Worm (Caenorhabditis elegans) whole organism, L4 larva: Measurements from ENCODE around the gene mrps-17.

ENCODE experiments used
- F10B5.3 ChIP-seq: sonication (generic microtip); optimal IDR thresholded peaks from 2 replicates; lab custom pipeline; 2016; ENCODE audit warnings: mild to moderate bottlenecking, missing genetic modification characterization, missing compliant biosample characterization
- R02D3.7 ChIP-seq: fragments of 150-350 bp; sonication (generic microtip); optimal IDR thresholded peaks from 3 replicates; lab custom pipeline; 2014; ENCODE audit warnings: missing biosample characterization, missing genetic modification characterization
- ZK546.5 ChIP-seq, 2 experiments: sonication (generic microtip); optimal IDR thresholded peaks; 2 replicates each; lab custom pipeline; 2017; ENCODE audit warnings: missing biosample characterization in 2 of 2, missing genetic modification characterization in 2 of 2
- aha-1 ChIP-seq: fragments of 150-350 bp; peaks from one replicate; lab custom pipeline; 2014; ENCODE audit warnings: missing biosample characterization, missing genetic modification characterization
- ama-1 ChIP-seq: fragments of 150-350 bp; optimal IDR thresholded peaks from 2 replicates; lab custom pipeline; 2014; ENCODE audit warnings: inconsistent platforms, mixed read lengths
- attf-4 ChIP-seq: sonication (generic microtip); optimal IDR thresholded peaks from 3 replicates; lab custom pipeline; 2017; ENCODE audit warnings: missing biosample characterization, missing genetic modification characterization
- ceh-20 ChIP-seq: fragments of 200-800 bp; sonication (Bioruptor generic); IDR thresholded peaks from 2 replicates; pipeline ENCODE4 v1.3.6; 2022; ENCODE audit warnings: missing genetic modification reagents, missing genetic modification characterization, missing compliant biosample characterization
- ceh-32 ChIP-seq: sonication (generic microtip); optimal IDR thresholded peaks from 2 replicates; lab custom pipeline; 2016; ENCODE audit warnings: mild to moderate bottlenecking, missing genetic modification characterization, missing compliant biosample characterization; ENCODE audit not compliant: poor library complexity
- ces-1 ChIP-seq: fragments of 150-350 bp; sonication (generic microtip); optimal IDR thresholded peaks from 4 replicates; lab custom pipeline; 2014; ENCODE audit warnings: missing biosample characterization, missing genetic modification reagents, missing genetic modification characterization
- ctbp-1 ChIP-seq: fragments of 200-800 bp; sonication (Bioruptor generic); IDR thresholded peaks from 2 replicates; pipeline ENCODE4 v1.3.6; 2022; ENCODE audit warnings: missing genetic modification reagents, missing genetic modification characterization, missing compliant biosample characterization
- daf-16 ChIP-seq, 3 experiments: sonication (generic microtip); optimal IDR thresholded peaks; 2 replicates each; lab custom pipeline; 2016 to 2017; ENCODE audit warnings: missing genetic modification characterization in 3 of 3, missing genetic modification reagents in 3 of 3, mild to moderate bottlenecking in 2 of 3, missing compliant biosample characterization in 2 of 3, missing biosample characterization in 1 of 3, moderate library complexity in 1 of 3
- daf-19 ChIP-seq: fragments of 200-800 bp; sonication (Bioruptor generic); conservative IDR thresholded peaks from 2 replicates; pipeline ENCODE4 v1.3.6; 2022; ENCODE audit warnings: missing genetic modification characterization, missing compliant biosample characterization
- dmd-6 ChIP-seq: fragments of 200-800 bp; sonication (Bioruptor generic); IDR thresholded peaks from 2 replicates; pipeline ENCODE4 v1.3.6; 2022; ENCODE audit warnings: missing genetic modification reagents, missing genetic modification characterization, missing compliant biosample characterization
- dmd-9 ChIP-seq: fragments of 200-800 bp; sonication (Bioruptor generic); IDR thresholded peaks from 2 replicates; pipeline ENCODE4 v1.3.6; 2022; ENCODE audit warnings: missing genetic modification reagents, missing genetic modification characterization, missing compliant biosample characterization
- dpl-1 ChIP-seq: fragments of 150-350 bp; optimal IDR thresholded peaks from 2 replicates; lab custom pipeline; 2014; ENCODE audit warnings: missing biosample characterization, missing genetic modification reagents, missing genetic modification characterization
- duxl-1 ChIP-seq: sonication (generic microtip); optimal IDR thresholded peaks from 2 replicates; lab custom pipeline; 2016; ENCODE audit warnings: mild to moderate bottlenecking, missing genetic modification characterization, moderate library complexity, missing compliant biosample characterization; ENCODE audit not compliant: poor library complexity
- fkh-10 ChIP-seq: fragments of 150-350 bp; optimal IDR thresholded peaks from 2 replicates; lab custom pipeline; 2014; ENCODE audit warnings: missing biosample characterization, missing genetic modification reagents, missing genetic modification characterization
- hif-1 ChIP-seq, 2 experiments: sonication (generic microtip); optimal IDR thresholded peaks; 2 replicates each; lab custom pipeline; 2016 to 2017; ENCODE audit warnings: missing compliant biosample characterization in 2 of 2, missing genetic modification characterization in 2 of 2, missing genetic modification reagents in 2 of 2, missing genotype in 2 of 2, mild to moderate bottlenecking in 1 of 2
- hlh-30 ChIP-seq: sonication (generic microtip); optimal IDR thresholded peaks from 2 replicates; lab custom pipeline; 2017; ENCODE audit warnings: antibody characterized with exemption, mild to moderate bottlenecking, missing genetic modification characterization, missing compliant biosample characterization; ENCODE audit not compliant: insufficient read depth
- hmg-1.1 ChIP-seq: fragments of 200-800 bp; sonication (Bioruptor generic); IDR thresholded peaks from 2 replicates; pipeline ENCODE4 v1.3.6; 2022; ENCODE audit warnings: missing genetic modification reagents, missing genetic modification characterization, missing compliant biosample characterization
- lin-1 ChIP-seq: fragments of 200-800 bp; sonication (Bioruptor generic); IDR thresholded peaks from 2 replicates; pipeline ENCODE4 v1.3.6; 2022; ENCODE audit warnings: missing genetic modification reagents, missing genetic modification characterization, missing compliant biosample characterization
- lin-29 ChIP-seq: fragments of 200-800 bp; sonication (Bioruptor generic); IDR thresholded peaks from 2 replicates; pipeline ENCODE4 v1.3.6; 2022; ENCODE audit warnings: missing genetic modification reagents, missing genetic modification characterization, missing compliant biosample characterization
- lin-39 ChIP-seq: fragments of 150-350 bp; optimal IDR thresholded peaks from 2 replicates; lab custom pipeline; 2014; ENCODE audit warnings: missing biosample characterization, missing genetic modification reagents, missing genetic modification characterization
- lsy-2 ChIP-seq, 2 experiments: fragments of 150-350 bp in 1 of 2; sonication (generic microtip) in 1 of 2; optimal IDR thresholded peaks; 2 replicates each; lab custom pipeline; 2014 to 2017; ENCODE audit warnings: missing biosample characterization in 2 of 2, missing genetic modification characterization in 2 of 2
- madf-9 ChIP-seq: fragments of 200-800 bp; sonication (Bioruptor generic); conservative IDR thresholded peaks from 2 replicates; pipeline ENCODE4 v1.3.6; 2022; ENCODE audit warnings: missing genetic modification reagents, missing genetic modification characterization, missing compliant biosample characterization
- mdl-1 ChIP-seq, 2 experiments: fragments of 150-350 bp in 1 of 2; sonication (generic microtip) in 1 of 2; optimal IDR thresholded peaks; 2 replicates each; lab custom pipeline; 2014 to 2017; ENCODE audit warnings: missing biosample characterization in 2 of 2, missing genetic modification characterization in 2 of 2
- mdt-29 ChIP-seq: fragments of 200-800 bp; sonication (Bioruptor generic); IDR thresholded peaks from 2 replicates; pipeline ENCODE4 v1.3.6; 2022; ENCODE audit warnings: missing genetic modification reagents, missing genetic modification characterization, missing compliant biosample characterization
- mep-1 ChIP-seq: fragments of 150-350 bp; sonication (generic microtip); optimal IDR thresholded peaks from 3 replicates; lab custom pipeline; 2014; ENCODE audit warnings: missing biosample characterization, missing genetic modification characterization
- mxl-2 ChIP-seq: fragments of 200-800 bp; sonication (Bioruptor generic); conservative IDR thresholded peaks from 2 replicates; pipeline ENCODE4 v1.3.6; 2022; ENCODE audit warnings: missing genetic modification reagents, missing genetic modification characterization, missing compliant biosample characterization
- nhr-102 ChIP-seq: sonication (generic microtip); optimal IDR thresholded peaks from 2 replicates; lab custom pipeline; 2016; ENCODE audit warnings: mild to moderate bottlenecking, missing genetic modification characterization, moderate library complexity, missing compliant biosample characterization
- nhr-237 ChIP-seq: sonication (generic microtip); optimal IDR thresholded peaks from 2 replicates; lab custom pipeline; 2017; ENCODE audit warnings: missing biosample characterization, missing genetic modification characterization
- nhr-25 ChIP-seq: sonication (generic microtip); optimal IDR thresholded peaks from 2 replicates; lab custom pipeline; 2017; ENCODE audit warnings: missing genetic modification characterization, mild to moderate bottlenecking, missing compliant biosample characterization, antibody characterized with exemption, moderate library complexity, borderline replicate concordance; ENCODE audit not compliant: insufficient read depth
- nhr-28 ChIP-seq: fragments of 150-350 bp; optimal IDR thresholded peaks from 2 replicates; lab custom pipeline; 2014; ENCODE audit warnings: missing biosample characterization, missing genetic modification characterization
- nhr-41 ChIP-seq: fragments of 200-800 bp; sonication (Bioruptor generic); IDR thresholded peaks from 2 replicates; pipeline ENCODE4 v1.3.6; 2022; ENCODE audit warnings: missing genetic modification reagents, missing genetic modification characterization, missing compliant biosample characterization
- nhr-48 ChIP-seq: sonication (generic microtip); optimal IDR thresholded peaks from 2 replicates; lab custom pipeline; 2016; ENCODE audit warnings: mild to moderate bottlenecking, missing genetic modification characterization, missing compliant biosample characterization
- nhr-76 ChIP-seq: fragments of 150-350 bp; optimal IDR thresholded peaks from 2 replicates; lab custom pipeline; 2014; ENCODE audit warnings: missing biosample characterization, missing genetic modification characterization
- nhr-77 ChIP-seq: fragments of 150-350 bp; optimal IDR thresholded peaks from 2 replicates; lab custom pipeline; 2014; ENCODE audit warnings: missing biosample characterization, missing genetic modification characterization
- php-3 ChIP-seq: fragments of 200-800 bp; sonication (Bioruptor generic); IDR thresholded peaks from 2 replicates; pipeline ENCODE4 v1.3.6; 2022; ENCODE audit warnings: missing genetic modification reagents, missing genetic modification characterization, missing compliant biosample characterization
- snpc-4 ChIP-seq: fragments of 150-350 bp; optimal IDR thresholded peaks from 2 replicates; lab custom pipeline; 2014; ENCODE audit warnings: missing biosample characterization, missing genetic modification characterization
- spr-1 ChIP-seq: sonication (generic microtip); optimal IDR thresholded peaks from 2 replicates; lab custom pipeline; 2016; ENCODE audit warnings: mild to moderate bottlenecking, missing genetic modification characterization, missing compliant biosample characterization
- unc-62 ChIP-seq, 3 experiments: fragments of 150-350 bp in 1 of 3; sonication (generic microtip); optimal IDR thresholded peaks in 2 of 3; peaks in 1 of 3; 1 replicate in 1 of 3; 2 replicates in 2 of 3; lab custom pipeline; 2014 to 2017; ENCODE audit warnings: missing biosample characterization in 3 of 3, missing genetic modification characterization in 3 of 3, missing genetic modification reagents in 3 of 3, missing genotype in 1 of 3
- vab-7 ChIP-seq: fragments of 200-800 bp; sonication (Bioruptor generic); IDR thresholded peaks from 2 replicates; pipeline ENCODE4 v1.3.6; 2022; ENCODE audit warnings: missing genetic modification reagents, missing genetic modification characterization, missing compliant biosample characterization
- zag-1 ChIP-seq: fragments of 150-350 bp; optimal IDR thresholded peaks from 2 replicates; lab custom pipeline; 2014; ENCODE audit warnings: missing biosample characterization, missing genetic modification characterization
- zfp-2 ChIP-seq: sonication (generic microtip); optimal IDR thresholded peaks from 2 replicates; lab custom pipeline; 2016; ENCODE audit warnings: mild to moderate bottlenecking, missing genetic modification characterization, missing compliant biosample characterization
- zip-2 ChIP-seq: fragments of 150-350 bp; optimal IDR thresholded peaks from 2 replicates; lab custom pipeline; 2014; ENCODE audit warnings: missing biosample characterization, missing genetic modification characterization
- ztf-11 ChIP-seq: fragments of 150-350 bp; optimal IDR thresholded peaks from 2 replicates; lab custom pipeline; 2014; ENCODE audit warnings: missing biosample characterization, missing genetic modification characterization

mrps-17 gene

ce11 chrIII:6447521-6447920 lies 15.9 kb upstream of the mrps-17 start (continued):
- no peak for TF ChIP-seq snpc-4 (tag; lab: Kevin White, UChicago)
- TF ChIP-seq daf-16 (GFP tag; optimal IDR thresholded peaks at IDR 0.05; lab: Kevin White, UChicago) = peak; percentile 51 to 55
- TF ChIP-seq daf-16 (tag; optimal IDR thresholded peaks at IDR 0.05; lab: Kevin White, UChicago) = peak; percentile 57
- no peak for TF ChIP-seq fkh-10 (GFP tag; lab: Kevin White, UChicago)
- TF ChIP-seq nhr-102 (tag; lab: Kevin White, UChicago) = peak; percentile 26
- TF ChIP-seq lin-29 (GFP tag; lab: Robert Waterston, UW) = no peak
- no peak for TF ChIP-seq ZK546.5 (tag; optimal IDR thresholded peaks at IDR 0.05; lab: Kevin White, UChicago)
- TF ChIP-seq ceh-32 (tag; lab: Kevin White, UChicago) = no peak
- TF ChIP-seq madf-9 (GFP tag; lab: Robert Waterston, UW) = no peak
- TF ChIP-seq lsy-2 (tag; optimal IDR thresholded peaks at IDR 0.05; lab: Kevin White, UChicago) = peak in 1 of 2 experiments; percentile 73
- peak; percentile 44 for TF ChIP-seq nhr-77 (tag; lab: Kevin White, UChicago)
- TF ChIP-seq nhr-28 (tag; lab: Kevin White, UChicago) = peak; percentile 93
- TF ChIP-seq mep-1 = peak; percentile 61
- peak; percentile 57 to 93 for TF ChIP-seq mdl-1 (tag; optimal IDR thresholded peaks at IDR 0.05; lab: Kevin White, UChicago)
- TF ChIP-seq lin-39 = no peak
- no peak for TF ChIP-seq R02D3.7 (tag; lab: Kevin White, UChicago)
- peak; percentile 39; the same call in 1 of the 2 replicates for TF ChIP-seq lin-1 (GFP tag; lab: Robert Waterston, UW)
- TF ChIP-seq dmd-9 = no peak
- no peak for TF ChIP-seq attf-4 (tag; lab: Kevin White, UChicago)
- TF ChIP-seq dmd-6 (GFP tag; lab: Robert Waterston, UW) = peak; percentile 78
- no peak for TF ChIP-seq spr-1 (tag; lab: Kevin White, UChicago)
- no peak for TF ChIP-seq nhr-25 (tag; lab: Kevin White, UChicago)
- peak; percentile 89 for TF ChIP-seq nhr-48
- no peak for TF ChIP-seq nhr-41 (GFP tag; lab: Robert Waterston, UW)
- TF ChIP-seq nhr-237 (tag; lab: Kevin White, UChicago) = no peak
- TF ChIP-seq zag-1 (tag; lab: Kevin White, UChicago) = no peak
- TF ChIP-seq daf-19 (GFP tag; lab: Robert Waterston, UW) = no peak
- TF ChIP-seq ztf-11 = no peak
- TF ChIP-seq hmg-1.1 (GFP tag; lab: Robert Waterston, UW) = peak; percentile 54

- TF ChIP-seq hif-1 (tag; optimal IDR thresholded peaks at IDR 0.05; lab: Kevin White, UChicago) (no peak), ces-1 (GFP tag; lab: Kevin White, UChicago) (no peak), hmg-1.1 (GFP tag; lab: Robert Waterston, UW) (no peak), vab-7 (0 out of 2 replicates have a peak, but pooled peaks have one; percentile 11), unc-62 (GFP tag; optimal IDR thresholded peaks at IDR 0.05 in 1 of 2; lab: Kevin White, UChicago) (peak in 1 of 2 experiments; percentile 45), unc-62 (tag; optimal IDR thresholded peaks at IDR 0.05; lab: Kevin White, UChicago) (no peak), mxl-2 (GFP tag; lab: Robert Waterston, UW) (no peak)
Observed at ce11 chrIII:6446807-6447206, 15.2 kb upstream of the mrps-17 start, which contains the start of gene let-721. Gene let-721 (minus strand): TSS chrIII:6446907.

ce11 chrIII:6444335-6444734 lies 12.7 kb upstream of the mrps-17 start, which contains the start of gene C05D11.13:
Gene C05D11.13 (minus strand): TSS chrIII:6444586.
- no peak for TF ChIP-seq nhr-77 (tag; lab: Kevin White, UChicago)
- TF ChIP-seq ces-1 (GFP tag; lab: Kevin White, UChicago) = no peak
- no peak for TF ChIP-seq zfp-2 (tag; lab: Kevin White, UChicago)
- peak; percentile 19 for TF ChIP-seq ama-1
- peak; percentile 30; the same call in 1 of the 2 replicates for TF ChIP-seq dmd-6 (GFP tag; lab: Robert Waterston, UW)
- peak; percentile 1 for TF ChIP-seq aha-1
- no peak for TF ChIP-seq php-3 (GFP tag; lab: Robert Waterston, UW)
- peak; percentile 56 for TF ChIP-seq hlh-30 (tag; lab: Kevin White, UChicago)
- no peak for TF ChIP-seq mdt-29 (GFP tag; lab: Robert Waterston, UW)
- TF ChIP-seq lin-39 = no peak
- no peak for TF ChIP-seq zip-2 (tag; lab: Kevin White, UChicago)
- peak; percentile 73 for TF ChIP-seq mep-1
- TF ChIP-seq F10B5.3 (tag; lab: Kevin White, UChicago) = peak; percentile 31
- TF ChIP-seq dpl-1 (GFP tag; lab: Kevin White, UChicago) = peak; percentile 12
- no peak for TF ChIP-seq nhr-76 (tag; lab: Kevin White, UChicago)
- TF ChIP-seq duxl-1 (tag; lab: Kevin White, UChicago) = peak; percentile 66
- TF ChIP-seq nhr-28 (tag; lab: Kevin White, UChicago) = peak; percentile 43
- no peak for TF ChIP-seq ceh-20 (GFP tag; lab: Robert Waterston, UW)
- TF ChIP-seq ctbp-1 (GFP tag; lab: Robert Waterston, UW) = no peak
- TF ChIP-seq lin-1 (GFP tag; lab: Robert Waterston, UW) = peak; percentile 27; the same call in 1 of the 2 replicates
